Worm (Caenorhabditis elegans): ENCODE measurements around the gene del-9.

DNA sequence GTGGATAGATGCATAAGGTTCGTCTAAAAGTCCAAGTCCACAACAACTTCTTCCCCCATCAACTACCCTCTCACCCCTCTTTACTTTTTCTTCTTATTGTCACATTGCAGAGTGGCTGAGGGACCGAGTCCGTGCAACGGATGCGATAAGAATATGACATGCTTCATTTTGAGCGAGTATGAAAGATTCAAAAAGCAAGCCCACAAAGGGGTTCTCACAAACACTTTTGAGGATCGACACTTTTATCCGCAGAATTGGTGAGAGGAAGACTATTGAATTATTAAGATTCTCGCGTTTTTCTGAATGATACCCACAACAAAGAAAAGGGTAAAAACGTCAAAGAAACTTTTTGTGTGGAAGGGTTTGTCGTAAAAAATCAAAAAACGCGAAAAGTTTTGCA lies 8.5 kb upstream of the del-9 start:
- TF ChIP-seq mab-5 (tag; optimal IDR thresholded peaks at IDR 0.05) (no peak), ces-1 (GFP tag; optimal IDR thresholded peaks at IDR 0.05) (no peak), pha-4 (tag; optimal IDR thresholded peaks at IDR 0.05) (no peak), lsy-2 (tag; optimal IDR thresholded peaks at IDR 0.05) (no peak), drap-1 (GFP tag; optimal IDR thresholded peaks at IDR 0.05) (no peak), lin-13 (tag; optimal IDR thresholded peaks at IDR 0.05) (no peak), nhr-28 (tag; optimal IDR thresholded peaks at IDR 0.05) (no peak), ham-2 (GFP tag; optimal IDR thresholded peaks at IDR 0.05) (no peak), nhr-2 (tag; optimal IDR thresholded peaks at IDR 0.05) (no peak), elt-1 (tag; optimal IDR thresholded peaks at IDR 0.05; ENCODE audit: borderline replicate concordance, insufficient read depth) (no peak), ceh-83 (GFP tag; optimal IDR thresholded peaks at IDR 0.05) (no peak), nhr-76 (tag; optimal IDR thresholded peaks at IDR 0.05) (no peak)

Data from whole organism, mixed stage, embryonic.